Fruit fly (Drosophila melanogaster) S2 (cell line): Measurements from ENCODE around the gene RpS25.

ENCODE experiments used
- CG8478 ChIP-seq: fragments of >200 bp; optimal IDR thresholded peaks from 2 replicates; lab custom pipeline; 2018
- CTCF ChIP-seq, 2 experiments: fragments of >200 bp; optimal IDR thresholded peaks; 2 replicates each; lab custom pipeline; 2018

- TF ChIP-seq CG8478 (lab: Kevin White, UChicago) (no peak), CTCF (optimal IDR thresholded peaks at IDR 0.05; lab: Kevin White, UChicago) (peak; percentile 63 to 66)
Observed at dm6 chr3R:11221437-11222230, 5.5 kb upstream of the RpS25 start, which contains the start of the genes CG6693 and RpL3.
